Fruit fly (Drosophila melanogaster) whole organism, embryonic: ENCODE measurements around the gene defl.

ENCODE experiments used
- Asciz ChIP-seq: fragments of 200-800 bp; sonication (Bioruptor generic); optimal IDR thresholded peaks from 2 replicates; lab custom pipeline; 2017; ENCODE audit warnings: missing biosample characterization, mild to moderate bottlenecking, missing genetic modification characterization, missing genetic modification reagents
- BEAF-32 ChIP-seq: fragments of 200-800 bp; sonication (Bioruptor generic); optimal IDR thresholded peaks from 3 replicates; lab custom pipeline; 2017; ENCODE audit warnings: missing biosample characterization, missing genetic modification characterization, mild to moderate bottlenecking, moderate library complexity, missing genetic modification reagents
- BtbVII ChIP-seq: fragments of 200-800 bp; sonication (Bioruptor generic); optimal IDR thresholded peaks from 3 replicates; lab custom pipeline; 2017; ENCODE audit warnings: missing biosample characterization, mild to moderate bottlenecking, missing genetic modification characterization
- CG10366 ChIP-seq: fragments of 200-800 bp; sonication (Bioruptor generic); IDR thresholded peaks from 2 replicates; pipeline ENCODE4 v1.3.6; 2022; ENCODE audit warnings: missing biosample characterization, missing genetic modification characterization
- CG11247 ChIP-seq: fragments of 200-800 bp; sonication (Bioruptor generic); IDR thresholded peaks from 2 replicates; pipeline ENCODE4 v1.3.6; 2022; ENCODE audit warnings: missing biosample characterization, missing genetic modification characterization
- CG11696 ChIP-seq: fragments of 200-800 bp; sonication (Bioruptor generic); IDR thresholded peaks from 2 replicates; pipeline ENCODE4 v1.3.6; 2022; ENCODE audit warnings: missing biosample characterization, missing genetic modification characterization
- CG16815 ChIP-seq: fragments of 200-800 bp; sonication (Bioruptor generic); optimal IDR thresholded peaks from 3 replicates; lab custom pipeline; 2017; ENCODE audit warnings: missing biosample characterization, mild to moderate bottlenecking, missing genetic modification characterization
- CG3163 ChIP-seq: fragments of 200-800 bp; sonication (Bioruptor generic); optimal IDR thresholded peaks from 3 replicates; lab custom pipeline; 2016; ENCODE audit warnings: missing biosample characterization, missing genetic modification characterization
- CG34376 ChIP-seq: fragments of 200-800 bp; sonication (Bioruptor generic); optimal IDR thresholded peaks from 2 replicates; lab custom pipeline; 2018; ENCODE audit warnings: missing biosample characterization, mild to moderate bottlenecking, missing genetic modification characterization
- CG6254 ChIP-seq: fragments of 200-800 bp; sonication (Bioruptor generic); optimal IDR thresholded peaks from 3 replicates; lab custom pipeline; 2017; ENCODE audit warnings: mild to moderate bottlenecking, missing biosample characterization, missing genetic modification reagents, missing genetic modification characterization
- CG6765 ChIP-seq: fragments of 200-800 bp; sonication (Bioruptor generic); optimal IDR thresholded peaks from 3 replicates; lab custom pipeline; 2017; ENCODE audit warnings: missing biosample characterization, mild to moderate bottlenecking, missing genetic modification characterization
- CG8478 ChIP-seq: fragments of >200 bp; optimal IDR thresholded peaks from 2 replicates; lab custom pipeline; 2018
- CrebB ChIP-seq: fragments of 200-800 bp; sonication (Bioruptor generic); optimal IDR thresholded peaks from 3 replicates; lab custom pipeline; 2018; ENCODE audit warnings: missing biosample characterization, mild to moderate bottlenecking, missing genetic modification characterization
- D19A ChIP-seq: fragments of 200-800 bp; optimal IDR thresholded peaks from 3 replicates; lab custom pipeline; 2019; ENCODE audit warnings: missing biosample characterization, mild to moderate bottlenecking, missing genetic modification characterization, moderate library complexity
- Doc3 ChIP-seq: fragments of 200-800 bp; sonication (Bioruptor generic); IDR thresholded peaks from 3 replicates; pipeline ENCODE4 v1.3.6; 2022; ENCODE audit warnings: missing biosample characterization, missing genetic modification characterization; ENCODE audit not compliant: partially characterized antibody
- E2f1 ChIP-seq: fragments of 200-800 bp; sonication (Bioruptor generic); IDR thresholded peaks from 2 replicates; pipeline ENCODE4 v1.3.6; 2022; ENCODE audit warnings: missing biosample characterization, missing genetic modification characterization
- HHEX ChIP-seq: fragments of 200-800 bp; sonication (Bioruptor generic); optimal IDR thresholded peaks from 3 replicates; lab custom pipeline; 2017; ENCODE audit warnings: missing biosample characterization, mild to moderate bottlenecking, missing genetic modification characterization, missing genetic modification reagents
- Hr39 ChIP-seq: fragments of >200 bp; optimal IDR thresholded peaks from 2 replicates; lab custom pipeline; 2017
- Hsf ChIP-seq: fragments of 200-800 bp; sonication (Bioruptor generic); optimal IDR thresholded peaks from 3 replicates; lab custom pipeline; 2016; ENCODE audit warnings: missing biosample characterization, missing genetic modification characterization
- Jarid2 ChIP-seq: fragments of 200-800 bp; sonication (Bioruptor generic); optimal IDR thresholded peaks from 3 replicates; lab custom pipeline; 2017; ENCODE audit warnings: mild to moderate bottlenecking, missing biosample characterization, missing genetic modification reagents, missing genetic modification characterization
- Kr ChIP-seq: fragments of 200-800 bp; sonication (Bioruptor generic); optimal IDR thresholded peaks from 2 replicates; lab custom pipeline; 2017; ENCODE audit warnings: missing biosample characterization, mild to moderate bottlenecking, missing genetic modification characterization
- Lpt ChIP-seq: fragments of >200 bp; optimal IDR thresholded peaks from 2 replicates; lab custom pipeline; 2018; ENCODE audit warnings: missing biosample characterization, missing genetic modification characterization
- MTF-1 ChIP-seq: fragments of 200-800 bp; sonication (Bioruptor generic); optimal IDR thresholded peaks from 2 replicates; lab custom pipeline; 2018; ENCODE audit warnings: missing biosample characterization, mild to moderate bottlenecking, missing genetic modification characterization, borderline replicate concordance
- NC2α ChIP-seq: fragments of 200-800 bp; sonication (Bioruptor generic); optimal IDR thresholded peaks from 2 replicates; lab custom pipeline; 2016; ENCODE audit warnings: missing biosample characterization, missing genetic modification characterization
- NC2β ChIP-seq: fragments of 200-800 bp; sonication (Bioruptor generic); optimal IDR thresholded peaks from 2 replicates; lab custom pipeline; 2016; ENCODE audit warnings: missing biosample characterization, missing genetic modification characterization
- Nf-YB ChIP-seq: fragments of 200-800 bp; sonication (Bioruptor generic); optimal IDR thresholded peaks from 3 replicates; lab custom pipeline; 2019; ENCODE audit warnings: missing biosample characterization, mild to moderate bottlenecking, missing genetic modification characterization, moderate library complexity
- NfI ChIP-seq: fragments of 200-800 bp; sonication (Bioruptor generic); optimal IDR thresholded peaks from 3 replicates; lab custom pipeline; 2018; ENCODE audit warnings: missing biosample characterization, mild to moderate bottlenecking, missing genetic modification characterization, moderate library complexity
- Rfx ChIP-seq: fragments of 200-800 bp; sonication (Bioruptor generic); IDR thresholded peaks from 2 replicates; pipeline ENCODE4 v1.3.6; 2022; ENCODE audit warnings: missing biosample characterization, missing genetic modification characterization
- Sox100B ChIP-seq: fragments of 200-800 bp; sonication (Bioruptor generic); optimal IDR thresholded peaks from 3 replicates; lab custom pipeline; 2018; ENCODE audit warnings: missing biosample characterization, mild to moderate bottlenecking, missing genetic modification characterization
- Sox102F ChIP-seq: fragments of 200-800 bp; sonication (Bioruptor generic); optimal IDR thresholded peaks from 2 replicates; lab custom pipeline; 2018; ENCODE audit warnings: missing biosample characterization, mild to moderate bottlenecking, missing genetic modification characterization, moderate library complexity
- Spps ChIP-seq: fragments of 200-800 bp; sonication (Bioruptor generic); optimal IDR thresholded peaks from 2 replicates; lab custom pipeline; 2018; ENCODE audit warnings: missing biosample characterization, mild to moderate bottlenecking, missing genetic modification characterization
- Stat92E ChIP-seq, 3 experiments: fragments of >200 bp in 2 of 3; fragments of 200-800 bp in 1 of 3; sonication (Bioruptor generic) in 1 of 3; optimal IDR thresholded peaks; 2 replicates each; lab custom pipeline; 2017 to 2019; ENCODE audit warnings: missing biosample characterization in 3 of 3, missing genetic modification characterization in 3 of 3, mild to moderate bottlenecking in 1 of 3, moderate library complexity in 1 of 3
- ash1 ChIP-seq: fragments of 200-800 bp; sonication (Bioruptor generic); optimal IDR thresholded peaks from 2 replicates; lab custom pipeline; 2018; ENCODE audit warnings: missing biosample characterization, mild to moderate bottlenecking, missing genetic modification characterization
- corto ChIP-seq: fragments of 200-800 bp; sonication (Bioruptor generic); optimal IDR thresholded peaks from 2 replicates; lab custom pipeline; 2016; ENCODE audit warnings: missing biosample characterization, mild to moderate bottlenecking, missing genetic modification characterization, moderate library complexity
- crol ChIP-seq: fragments of 200-800 bp; sonication (Bioruptor generic); IDR thresholded peaks from 2 replicates; pipeline ENCODE4 v1.3.6; 2022; ENCODE audit warnings: missing biosample characterization, missing genetic modification characterization
- eve ChIP-seq, 2 experiments: fragments of >200 bp; optimal IDR thresholded peaks; 2 replicates each; lab custom pipeline; 2017; ENCODE audit warnings: missing biosample characterization in 2 of 2, missing genetic modification characterization in 2 of 2
- fd64A ChIP-seq: fragments of 200-800 bp; sonication (Bioruptor generic); optimal IDR thresholded peaks from 3 replicates; lab custom pipeline; 2018; ENCODE audit warnings: missing biosample characterization, mild to moderate bottlenecking, missing genetic modification characterization
- gem ChIP-seq: fragments of 200-800 bp; sonication (Bioruptor generic); optimal IDR thresholded peaks from 2 replicates; lab custom pipeline; 2019; ENCODE audit warnings: missing biosample characterization, mild to moderate bottlenecking, missing genetic modification characterization, moderate library complexity
- gro ChIP-seq: fragments of 200-800 bp; sonication (Bioruptor generic); optimal IDR thresholded peaks from 2 replicates; lab custom pipeline; 2016; ENCODE audit warnings: missing biosample characterization, missing genetic modification characterization
- gsb-n ChIP-seq: fragments of 200-800 bp; sonication (Bioruptor generic); optimal IDR thresholded peaks from 3 replicates; lab custom pipeline; 2018; ENCODE audit warnings: missing biosample characterization, mild to moderate bottlenecking, missing genetic modification characterization
- gt ChIP-seq: fragments of 200-800 bp; sonication (Bioruptor generic); IDR thresholded peaks from 2 replicates; pipeline ENCODE4 v1.3.6; 2022; ENCODE audit warnings: missing biosample characterization, missing genetic modification characterization
- kni ChIP-seq: fragments of 200-800 bp; sonication (Bioruptor generic); optimal IDR thresholded peaks from 3 replicates; lab custom pipeline; 2017; ENCODE audit warnings: mild to moderate bottlenecking, missing biosample characterization, missing genetic modification reagents, missing genetic modification characterization
- lmd ChIP-seq: fragments of 200-800 bp; sonication (Bioruptor generic); IDR thresholded peaks from 2 replicates; pipeline ENCODE4 v1.3.6; 2022; ENCODE audit warnings: missing biosample characterization, missing genetic modification characterization
- nerfin-2 ChIP-seq: fragments of 200-800 bp; sonication (Bioruptor generic); IDR thresholded peaks from 2 replicates; pipeline ENCODE4 v1.3.6; 2022; ENCODE audit warnings: missing biosample characterization, missing genetic modification characterization; ENCODE audit not compliant: partially characterized antibody
- nom ChIP-seq: fragments of 200-800 bp; sonication (Bioruptor generic); optimal IDR thresholded peaks from 2 replicates; lab custom pipeline; 2017; ENCODE audit warnings: missing biosample characterization, missing genetic modification characterization, mild to moderate bottlenecking, moderate library complexity, missing genetic modification reagents
- psq ChIP-seq: fragments of 200-800 bp; sonication (Bioruptor generic); optimal IDR thresholded peaks from 2 replicates; lab custom pipeline; 2017; ENCODE audit warnings: missing biosample characterization, missing genetic modification characterization
- scrt ChIP-seq: fragments of 200-800 bp; sonication (Bioruptor generic); optimal IDR thresholded peaks from 2 replicates; lab custom pipeline; 2018; ENCODE audit warnings: missing biosample characterization, mild to moderate bottlenecking, missing genetic modification characterization, moderate library complexity
- sens-2 ChIP-seq: fragments of 200-800 bp; sonication (Bioruptor generic); IDR thresholded peaks from 2 replicates; pipeline ENCODE4 v1.3.6; 2022; ENCODE audit warnings: missing biosample characterization, missing genetic modification characterization
- sug ChIP-seq: fragments of 200-800 bp; optimal IDR thresholded peaks from 2 replicates; lab custom pipeline; 2019; ENCODE audit warnings: missing biosample characterization, mild to moderate bottlenecking, missing genetic modification characterization, moderate library complexity
- wdn ChIP-seq: fragments of 200-800 bp; sonication (Bioruptor generic); IDR thresholded peaks from 2 replicates; pipeline ENCODE4 v1.3.6; 2022; ENCODE audit warnings: missing biosample characterization, missing genetic modification characterization

defl gene

DNA sequence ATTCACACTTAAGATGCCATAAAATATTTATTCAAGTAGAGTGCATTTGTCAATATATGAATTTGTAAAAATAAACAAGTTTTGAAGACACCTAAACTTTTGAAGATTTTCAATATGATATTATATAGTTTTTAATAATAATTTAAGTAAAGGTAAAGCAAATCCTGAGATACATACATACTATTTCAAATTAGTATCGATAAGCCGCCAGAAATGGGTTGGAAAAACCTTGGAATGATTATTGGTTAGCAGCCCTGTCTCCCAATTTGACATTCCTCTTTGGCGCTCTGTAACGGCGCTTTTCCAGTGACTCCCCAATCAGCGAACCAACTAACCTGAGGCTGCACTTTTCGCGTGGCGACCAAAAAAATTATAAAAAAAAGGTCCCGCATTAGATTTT, 42.3 kb upstream of the defl start, which contains the start of gene alphaTub67C:
alphaTub67C (plus strand) TSS at position 301 of the 400 bp plus-strand sequence.
- TF ChIP-seq Nf-YB (no peak), NfI (GFP tag; lab: Kevin White, UChicago) (no peak), CG6765 (no peak), CG3163 (no peak), Rfx (GFP tag; lab: Robert Waterston, UW) (no peak), Hsf (GFP tag; lab: Kevin White, UChicago) (no peak), D19A (tag; lab: Kevin White, UChicago) (no peak), corto (GFP tag; lab: Kevin White, UChicago) (no peak), NC2β (GFP tag; lab: Kevin White, UChicago) (no peak), lmd (GFP tag; lab: Robert Waterston, UW) (no peak), Jarid2 (no peak), kni (GFP tag; lab: Kevin White, UChicago) (no peak), Stat92E (GFP tag; optimal IDR thresholded peaks at IDR 0.05; lab: Kevin White, UChicago) (no peak), Sox102F (GFP tag; lab: Kevin White, UChicago) (no peak), Kr (GFP tag; lab: Kevin White, UChicago) (no peak)

DNA sequence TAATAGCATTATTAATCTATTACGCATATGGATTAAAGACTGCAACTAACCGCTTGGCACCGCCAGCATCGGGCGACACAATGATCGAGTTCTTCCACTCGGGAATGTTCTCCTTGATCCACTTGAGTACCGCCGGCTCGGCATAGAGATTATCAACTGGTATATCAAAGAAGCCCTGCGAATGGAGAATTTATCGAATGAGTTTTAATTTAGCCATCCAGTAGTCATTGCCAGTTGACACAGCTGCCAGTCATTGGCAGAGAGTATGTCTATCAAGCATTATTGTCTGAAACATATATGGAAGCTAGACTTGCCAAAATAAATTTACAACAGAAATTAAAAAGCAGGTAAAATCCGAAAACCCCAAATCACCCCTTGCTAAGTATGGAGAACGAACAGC, 38.4 kb upstream of the defl start, which contains the start of gene CG16719:
CG16719 (plus strand) TSS at position 301 of the 400 bp plus-strand sequence.
- no peak for TF ChIP-seq gem (tag; lab: Kevin White, UChicago)
- TF ChIP-seq Hr39: no peak
- TF ChIP-seq scrt (GFP tag; lab: Kevin White, UChicago): no peak
- TF ChIP-seq CG16815 (GFP tag; lab: Kevin White, UChicago): no peak
- TF ChIP-seq psq: no peak
- no peak for TF ChIP-seq CrebB (tag; lab: Kevin White, UChicago)
- no peak for TF ChIP-seq Asciz (GFP tag; lab: Kevin White, UChicago)
- no peak for TF ChIP-seq HHEX (GFP tag; lab: Kevin White, UChicago)
- no peak for TF ChIP-seq wdn (GFP tag; lab: Robert Waterston, UW)
- TF ChIP-seq nerfin-2 (GFP tag; lab: Robert Waterston, UW): no peak
- TF ChIP-seq Sox100B (GFP tag; lab: Kevin White, UChicago): no peak
- TF ChIP-seq gsb-n (tag; lab: Kevin White, UChicago): no peak
- TF ChIP-seq ash1: no peak
- TF ChIP-seq CG11696 (GFP tag; lab: Robert Waterston, UW): no peak
- TF ChIP-seq gt: no peak
- TF ChIP-seq CG6254 (GFP tag; lab: Kevin White, UChicago): no peak
- TF ChIP-seq Doc3 (GFP tag; lab: Robert Waterston, UW): no peak
- no peak for TF ChIP-seq CG10366 (GFP tag; lab: Robert Waterston, UW)
- no peak for TF ChIP-seq E2f1 (GFP tag; lab: Robert Waterston, UW)

DNA sequence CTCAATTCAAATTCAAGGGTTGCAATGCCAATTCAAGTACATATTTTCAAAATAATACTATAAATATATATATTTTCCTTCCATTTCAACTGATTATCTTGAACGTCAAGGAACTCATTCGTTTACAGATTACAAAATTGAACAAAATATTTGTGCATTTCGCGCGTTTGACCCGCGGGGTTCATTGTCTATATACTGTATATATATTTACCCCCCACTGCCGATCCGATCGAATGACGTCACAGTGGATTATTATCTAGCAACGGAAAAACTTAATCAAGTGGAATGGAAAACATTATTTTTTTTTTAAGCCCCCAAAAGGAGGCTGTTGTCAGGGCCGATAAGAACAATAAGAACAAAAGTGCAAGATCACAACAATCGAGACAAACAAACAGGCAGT, 35.7 kb upstream of the defl start:
- TF ChIP-seq Spps (tag; lab: Kevin White, UChicago) (no peak), crol (GFP tag; lab: Robert Waterston, UW) (peak; percentile 42; the same call in 1 of the 2 replicates), gro (GFP tag; lab: Kevin White, UChicago) (no peak), sens-2 (GFP tag; lab: Robert Waterston, UW) (no peak), CG8478 (no peak), nom (no peak), CG11696 (GFP tag; lab: Robert Waterston, UW) (no peak), fd64A (GFP tag; lab: Kevin White, UChicago) (no peak), NC2α (GFP tag; lab: Kevin White, UChicago) (no peak), BtbVII (GFP tag; lab: Kevin White, UChicago) (no peak), MTF-1 (GFP tag; lab: Kevin White, UChicago) (no peak), eve (GFP tag; optimal IDR thresholded peaks at IDR 0.05; lab: Kevin White, UChicago) (no peak), sug (peak; percentile 29), CG34376 (GFP tag; lab: Kevin White, UChicago) (peak; percentile 4), BEAF-32 (GFP tag; lab: Kevin White, UChicago) (no peak), CG11247 (no peak), Lpt (GFP tag; lab: Kevin White, UChicago) (no peak)
